Worm (Caenorhabditis elegans) whole organism, young adult: ENCODE measurements around the gene air-1.

ENCODE experiments used
- ama-1 ChIP-seq, 3 experiments: fragments of 150-350 bp in 1 of 3; sonication (generic microtip) in 2 of 3; optimal IDR thresholded peaks; 2 replicates each; lab custom pipeline; 2014 to 2018; ENCODE audit warnings: missing biosample characterization in 2 of 3, missing genetic modification characterization in 2 of 3, missing genetic modification reagents in 2 of 3
- ceh-100 ChIP-seq: fragments of 200-800 bp; sonication (Bioruptor generic); IDR thresholded peaks from 2 replicates; pipeline ENCODE4 v1.3.6; 2022; ENCODE audit warnings: missing genetic modification reagents, missing genetic modification characterization, missing compliant biosample characterization
- dpl-1 ChIP-seq: fragments of 150-350 bp; optimal IDR thresholded peaks from 2 replicates; lab custom pipeline; 2014; ENCODE audit warnings: missing biosample characterization, missing genetic modification reagents, missing genetic modification characterization
- hmg-20 ChIP-seq: fragments of 200-800 bp; sonication (Bioruptor generic); IDR thresholded peaks from 2 replicates; pipeline ENCODE4 v1.3.6; 2022; ENCODE audit warnings: missing genetic modification reagents, missing genetic modification characterization, missing compliant biosample characterization
- nfya-1 ChIP-seq: sonication (generic microtip); optimal IDR thresholded peaks from 2 replicates; lab custom pipeline; 2017; ENCODE audit warnings: antibody characterized with exemption, missing compliant biosample characterization, missing genetic modification characterization, borderline replicate concordance; ENCODE audit not compliant: insufficient read depth
- nfyb-1 ChIP-seq: fragments of 200-800 bp; sonication (Bioruptor generic); IDR thresholded peaks from 2 replicates; pipeline ENCODE4 v1.3.6; 2022; ENCODE audit warnings: missing genetic modification reagents, missing genetic modification characterization, missing compliant biosample characterization
- nhr-90 ChIP-seq: sonication (generic microtip); optimal IDR thresholded peaks from 2 replicates; lab custom pipeline; 2016; ENCODE audit warnings: missing genotype, mild to moderate bottlenecking, missing genetic modification characterization, missing compliant biosample characterization
- pha-4 ChIP-seq: fragments of 150-350 bp; sonication (generic microtip); optimal IDR thresholded peaks from 2 replicates; lab custom pipeline; 2014; ENCODE audit warnings: missing biosample characterization, missing genetic modification reagents, missing genetic modification characterization
- rpc-1 ChIP-seq, 2 experiments: fragments of 150-350 bp in 1 of 2; sonication (generic microtip) in 1 of 2; optimal IDR thresholded peaks; 2 replicates each; lab custom pipeline; 2014 to 2018; ENCODE audit warnings: missing biosample characterization in 1 of 2, missing genetic modification characterization in 1 of 2, missing genetic modification reagents in 1 of 2, missing genotype in 1 of 2
- unc-62 ChIP-seq: fragments of 150-350 bp; optimal IDR thresholded peaks from 2 replicates; lab custom pipeline; 2014; ENCODE audit warnings: missing biosample characterization, missing genetic modification reagents, missing genetic modification characterization
- ztf-6 ChIP-seq: fragments of 200-800 bp; sonication (Bioruptor generic); IDR thresholded peaks from 2 replicates; pipeline ENCODE4 v1.3.6; 2022; ENCODE audit warnings: missing genetic modification reagents, missing genetic modification characterization, missing compliant biosample characterization

DNA sequence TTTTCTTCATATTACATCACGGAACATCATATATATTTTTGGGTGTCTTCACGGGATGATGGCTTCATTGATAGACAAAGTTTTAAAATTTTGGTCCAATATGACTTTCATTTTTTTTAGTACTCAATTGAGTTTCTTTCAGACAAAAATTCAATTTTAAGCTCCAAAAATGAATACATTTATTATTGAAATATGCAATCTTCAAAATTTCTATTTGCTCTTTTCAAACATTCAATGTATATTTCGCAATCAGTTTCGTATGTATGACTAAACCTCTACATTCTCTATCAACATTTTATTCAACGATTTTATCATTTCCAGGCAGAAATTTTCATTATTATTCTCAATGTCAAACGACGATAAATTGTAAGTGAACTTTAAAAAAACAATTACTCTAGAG, 37.9 kb upstream of the air-1 start, which contains the start of gene srp-8:
- TF ChIP-seq unc-62 (GFP tag; lab: Kevin White, UChicago) (no peak), ama-1 (optimal IDR thresholded peaks at IDR 0.05; lab: Kevin White, UChicago) (no peak), ama-1 (GFP tag; optimal IDR thresholded peaks at IDR 0.05; lab: Kevin White, UChicago) (no peak), pha-4 (no peak), hmg-20 (GFP tag; lab: Robert Waterston, UW) (no peak), ztf-6 (GFP tag; lab: Robert Waterston, UW) (no peak), dpl-1 (GFP tag; lab: Kevin White, UChicago) (no peak), rpc-1 (optimal IDR thresholded peaks at IDR 0.05; lab: Kevin White, UChicago) (no peak), rpc-1 (tag; optimal IDR thresholded peaks at IDR 0.05; lab: Kevin White, UChicago) (no peak), nfyb-1 (no peak), ceh-100 (GFP tag; lab: Robert Waterston, UW) (no peak), nhr-90 (tag; lab: Kevin White, UChicago) (no peak), nfya-1 (no peak)
